Fruit fly (Drosophila melanogaster) whole organism, embryonic: ENCODE results near the gene COX7AL.

Experiments used
- CG10543 ChIP-seq: fragments of 200-800 bp; sonication (Bioruptor generic); optimal IDR thresholded peaks from 3 replicates; lab custom pipeline; 2017; ENCODE audit warnings: missing biosample characterization, mild to moderate bottlenecking, missing genetic modification characterization, moderate library complexity
- CG13775 ChIP-seq: fragments of 200-800 bp; sonication (Bioruptor generic); optimal IDR thresholded peaks from 3 replicates; lab custom pipeline; 2017; ENCODE audit warnings: missing biosample characterization, mild to moderate bottlenecking, missing genetic modification characterization
- CG14014 ChIP-seq: fragments of 200-800 bp; sonication (Bioruptor generic); IDR thresholded peaks from 2 replicates; pipeline ENCODE4 v1.3.6; 2022; ENCODE audit warnings: missing biosample characterization, missing genetic modification characterization
- CG15479 ChIP-seq: fragments of 200-800 bp; sonication (Bioruptor generic); optimal IDR thresholded peaks from 3 replicates; lab custom pipeline; 2019; ENCODE audit warnings: missing biosample characterization, mild to moderate bottlenecking, missing genetic modification characterization, moderate library complexity
- CG15601 ChIP-seq: fragments of 200-800 bp; sonication (Bioruptor generic); optimal IDR thresholded peaks from 3 replicates; lab custom pipeline; 2019; ENCODE audit warnings: missing biosample characterization, mild to moderate bottlenecking, missing genetic modification characterization, moderate library complexity
- CG16813 ChIP-seq: fragments of 200-800 bp; sonication (Bioruptor generic); IDR thresholded peaks from 3 replicates; pipeline ENCODE4 v1.3.6; 2022; ENCODE audit warnings: missing biosample characterization, missing genetic modification characterization; ENCODE audit not compliant: partially characterized antibody
- CG17186 ChIP-seq: fragments of 200-800 bp; sonication (Bioruptor generic); optimal IDR thresholded peaks from 3 replicates; lab custom pipeline; 2017; ENCODE audit warnings: missing biosample characterization, missing genetic modification reagents, missing genetic modification characterization
- CG18476 ChIP-seq: fragments of 200-800 bp; sonication (Bioruptor generic); optimal IDR thresholded peaks from 2 replicates; lab custom pipeline; 2016; ENCODE audit warnings: missing biosample characterization, mild to moderate bottlenecking, missing genetic modification characterization
- CG32772 ChIP-seq: fragments of 200-800 bp; sonication (Bioruptor generic); IDR thresholded peaks from 2 replicates; pipeline ENCODE4 v1.3.6; 2022; ENCODE audit warnings: missing biosample characterization, missing genetic modification characterization
- CG3407 ChIP-seq: fragments of 200-800 bp; sonication (Bioruptor generic); optimal IDR thresholded peaks from 2 replicates; lab custom pipeline; 2018; ENCODE audit warnings: missing biosample characterization, mild to moderate bottlenecking, missing genetic modification characterization
- CG34376 ChIP-seq: fragments of 200-800 bp; sonication (Bioruptor generic); optimal IDR thresholded peaks from 2 replicates; lab custom pipeline; 2018; ENCODE audit warnings: missing biosample characterization, mild to moderate bottlenecking, missing genetic modification characterization
- CG4707 ChIP-seq: fragments of 200-800 bp; sonication (Bioruptor generic); optimal IDR thresholded peaks from 2 replicates; lab custom pipeline; 2018; ENCODE audit warnings: missing biosample characterization, mild to moderate bottlenecking, missing genetic modification characterization, moderate library complexity
- CoRest ChIP-seq: fragments of 200-800 bp; sonication (Bioruptor generic); optimal IDR thresholded peaks from 3 replicates; lab custom pipeline; 2018; ENCODE audit warnings: missing biosample characterization, mild to moderate bottlenecking, missing genetic modification characterization, moderate library complexity
- E2f2 ChIP-seq: fragments of 200-800 bp; sonication (Bioruptor generic); IDR thresholded peaks from 2 replicates; pipeline ENCODE4 v1.3.6; 2022; ENCODE audit warnings: missing biosample characterization, missing genetic modification characterization
- Ets97D ChIP-seq: fragments of 200-800 bp; sonication (Bioruptor generic); optimal IDR thresholded peaks from 3 replicates; lab custom pipeline; 2016; ENCODE audit warnings: missing biosample characterization, missing genetic modification characterization
- HLH4C ChIP-seq: fragments of 200-800 bp; sonication (Bioruptor generic); IDR thresholded peaks from 3 replicates; pipeline ENCODE4 v1.3.6; 2022; ENCODE audit warnings: missing biosample characterization, missing genetic modification characterization; ENCODE audit not compliant: partially characterized antibody
- Myb ChIP-seq: fragments of 200-800 bp; sonication (Bioruptor generic); optimal IDR thresholded peaks from 2 replicates; lab custom pipeline; 2016; ENCODE audit warnings: missing biosample characterization, missing genetic modification characterization
- Nf-YC ChIP-seq: fragments of 200-800 bp; optimal IDR thresholded peaks from 3 replicates; lab custom pipeline; 2019; ENCODE audit warnings: missing biosample characterization, mild to moderate bottlenecking, missing genetic modification characterization, moderate library complexity
- Rfx ChIP-seq: fragments of 200-800 bp; sonication (Bioruptor generic); IDR thresholded peaks from 2 replicates; pipeline ENCODE4 v1.3.6; 2022; ENCODE audit warnings: missing biosample characterization, missing genetic modification characterization
- Scr ChIP-seq: fragments of 200-800 bp; sonication (Bioruptor generic); IDR thresholded peaks from 2 replicates; pipeline ENCODE4 v1.3.6; 2022; ENCODE audit warnings: missing biosample characterization, missing genetic modification characterization; ENCODE audit not compliant: partially characterized antibody
- Sry-β ChIP-seq: fragments of 200-800 bp; sonication (Bioruptor generic); optimal IDR thresholded peaks from 2 replicates; lab custom pipeline; 2018; ENCODE audit warnings: missing biosample characterization, mild to moderate bottlenecking, missing genetic modification characterization, moderate library complexity
- Taf1 ChIP-seq: fragments of 200-800 bp; sonication (Bioruptor generic); IDR thresholded peaks from 2 replicates; pipeline ENCODE4 v1.3.6; 2022; ENCODE audit warnings: missing biosample characterization, missing genetic modification characterization
- Vsx1 ChIP-seq: fragments of 200-800 bp; sonication (Bioruptor generic); optimal IDR thresholded peaks from 2 replicates; lab custom pipeline; 2017; ENCODE audit warnings: missing biosample characterization, mild to moderate bottlenecking, missing genetic modification characterization, missing genetic modification reagents
- abd-A ChIP-seq: fragments of 200-800 bp; sonication (Bioruptor generic); optimal IDR thresholded peaks from 3 replicates; lab custom pipeline; 2019; ENCODE audit warnings: missing biosample characterization, mild to moderate bottlenecking, missing genetic modification characterization, moderate library complexity
- ara ChIP-seq: fragments of 200-800 bp; sonication (Bioruptor generic); IDR thresholded peaks from 2 replicates; pipeline ENCODE4 v1.3.6; 2022; ENCODE audit warnings: missing biosample characterization, missing genetic modification characterization
- ato ChIP-seq: fragments of 200-800 bp; sonication (Bioruptor generic); IDR thresholded peaks from 2 replicates; pipeline ENCODE4 v1.3.6; 2022; ENCODE audit warnings: missing biosample characterization, missing genetic modification characterization; ENCODE audit not compliant: partially characterized antibody
- bbx ChIP-seq: fragments of 200-800 bp; sonication (Bioruptor generic); IDR thresholded peaks from 2 replicates; pipeline ENCODE4 v1.3.6; 2022; ENCODE audit warnings: missing biosample characterization, missing genetic modification characterization; ENCODE audit not compliant: partially characterized antibody
- bigmax ChIP-seq: fragments of 200-800 bp; sonication (Bioruptor generic); optimal IDR thresholded peaks from 2 replicates; lab custom pipeline; 2018; ENCODE audit warnings: missing biosample characterization, mild to moderate bottlenecking, missing genetic modification characterization
- caup ChIP-seq: fragments of 200-800 bp; sonication (Bioruptor generic); optimal IDR thresholded peaks from 3 replicates; lab custom pipeline; 2017; ENCODE audit warnings: missing biosample characterization, mild to moderate bottlenecking, missing genetic modification characterization, moderate library complexity; ENCODE audit not compliant: severe bottlenecking
- dati ChIP-seq: fragments of 200-800 bp; sonication (Bioruptor generic); IDR thresholded peaks from 2 replicates; pipeline ENCODE4 v1.3.6; 2022; ENCODE audit warnings: missing biosample characterization, missing genetic modification characterization
- fu2 ChIP-seq: fragments of 200-800 bp; sonication (Bioruptor generic); optimal IDR thresholded peaks from 2 replicates; lab custom pipeline; 2016; ENCODE audit warnings: missing biosample characterization, missing genetic modification characterization
- grau ChIP-seq: fragments of 200-800 bp; optimal IDR thresholded peaks from 3 replicates; lab custom pipeline; 2019; ENCODE audit warnings: missing biosample characterization, mild to moderate bottlenecking, missing genetic modification characterization, moderate library complexity
- gsb-n ChIP-seq: fragments of 200-800 bp; sonication (Bioruptor generic); optimal IDR thresholded peaks from 3 replicates; lab custom pipeline; 2018; ENCODE audit warnings: missing biosample characterization, mild to moderate bottlenecking, missing genetic modification characterization
- hbn ChIP-seq: fragments of 200-800 bp; sonication (Bioruptor generic); IDR thresholded peaks from 2 replicates; pipeline ENCODE4 v1.3.6; 2022; ENCODE audit warnings: missing biosample characterization, missing genetic modification characterization; ENCODE audit not compliant: partially characterized antibody
- insv ChIP-seq, 2 experiments: fragments of 200-800 bp; sonication (Bioruptor generic); optimal IDR thresholded peaks; 3 replicates each; lab custom pipeline; 2016 to 2018; ENCODE audit warnings: missing biosample characterization in 2 of 2, missing genetic modification characterization in 2 of 2
- kay ChIP-seq: fragments of 200-800 bp; sonication (Bioruptor generic); optimal IDR thresholded peaks from 2 replicates; lab custom pipeline; 2016; ENCODE audit warnings: missing biosample characterization, missing genetic modification characterization
- knrl ChIP-seq: fragments of 200-800 bp; sonication (Bioruptor generic); IDR thresholded peaks from 3 replicates; pipeline ENCODE4 v1.3.6; 2022; ENCODE audit warnings: missing biosample characterization, missing genetic modification characterization; ENCODE audit not compliant: partially characterized antibody
- lola ChIP-seq, 3 experiments: fragments of >200 bp in 2 of 3; fragments of 200-800 bp in 1 of 3; sonication (Bioruptor generic) in 1 of 3; optimal IDR thresholded peaks; 2 replicates each; lab custom pipeline; 2017 to 2019; ENCODE audit warnings: missing biosample characterization in 3 of 3, missing genetic modification characterization in 3 of 3, mild to moderate bottlenecking in 1 of 3, moderate library complexity in 1 of 3
- maf-S ChIP-seq: fragments of 200-800 bp; sonication (Bioruptor generic); optimal IDR thresholded peaks from 2 replicates; lab custom pipeline; 2016; ENCODE audit warnings: missing biosample characterization, missing genetic modification characterization
- nom ChIP-seq: fragments of 200-800 bp; sonication (Bioruptor generic); optimal IDR thresholded peaks from 2 replicates; lab custom pipeline; 2017; ENCODE audit warnings: missing biosample characterization, missing genetic modification characterization, mild to moderate bottlenecking, moderate library complexity, missing genetic modification reagents
- peb ChIP-seq: fragments of 200-800 bp; sonication (Bioruptor generic); IDR thresholded peaks from 2 replicates; pipeline ENCODE4 v1.3.6; 2022; ENCODE audit warnings: missing biosample characterization, missing genetic modification characterization
- phol ChIP-seq: fragments of 200-800 bp; sonication (Bioruptor generic); optimal IDR thresholded peaks from 3 replicates; lab custom pipeline; 2018; ENCODE audit warnings: missing biosample characterization, mild to moderate bottlenecking, missing genetic modification characterization, moderate library complexity
- schlank ChIP-seq: fragments of 200-800 bp; sonication (Bioruptor generic); optimal IDR thresholded peaks from 2 replicates; lab custom pipeline; 2018; ENCODE audit warnings: missing biosample characterization, mild to moderate bottlenecking, missing genetic modification characterization
- sens ChIP-seq: fragments of 200-800 bp; sonication (Bioruptor generic); peaks from one replicate; lab custom pipeline; 2016; ENCODE audit warnings: missing biosample characterization, missing genetic modification characterization
- slbo ChIP-seq: fragments of 200-800 bp; sonication (Bioruptor generic); IDR thresholded peaks from 2 replicates; pipeline ENCODE4 v1.3.6; 2022; ENCODE audit warnings: missing biosample characterization, missing genetic modification characterization
- tin ChIP-seq: fragments of 200-800 bp; sonication (Bioruptor generic); optimal IDR thresholded peaks from 3 replicates; lab custom pipeline; 2016; ENCODE audit warnings: missing biosample characterization, missing genetic modification characterization
- unc-4 ChIP-seq: fragments of 200-800 bp; sonication (Bioruptor generic); IDR thresholded peaks from 2 replicates; pipeline ENCODE4 v1.3.6; 2022; ENCODE audit warnings: missing biosample characterization, missing genetic modification characterization; ENCODE audit not compliant: partially characterized antibody

Gene COX7AL

dm6 chr3R:8356626-8357290 lies 13.3 kb downstream of the COX7AL start, which contains the start of gene stck (continued):
- TF ChIP-seq CG4707 (GFP tag; lab: Kevin White, UChicago) (no peak), Scr (GFP tag; lab: Robert Waterston, UW) (peak; percentile 61), Myb (GFP tag; lab: Kevin White, UChicago) (peak; percentile 25), CG13775 (no peak), dati (GFP tag; lab: Robert Waterston, UW) (no peak), bigmax (GFP tag; lab: Kevin White, UChicago) (no peak), peb (no peak), CG15601 (peak; percentile 30), phol (tag; lab: Kevin White, UChicago) (peak; percentile 32), CG34376 (GFP tag; lab: Kevin White, UChicago) (peak; percentile 81), hbn (GFP tag; lab: Robert Waterston, UW) (0 out of 2 replicates have a peak, but pooled peaks have one; percentile 45), bbx (GFP tag; lab: Robert Waterston, UW) (peak; percentile 64), fu2 (peak; percentile 26), CG16813 (GFP tag; lab: Robert Waterston, UW) (peak; percentile 58), abd-A (tag; lab: Kevin White, UChicago) (peak; percentile 5), schlank (peak; percentile 25), Ets97D (GFP tag; lab: Kevin White, UChicago) (peak; percentile 70), insv (GFP tag; optimal IDR thresholded peaks at IDR 0.05; lab: Kevin White, UChicago) (no peak), lola (GFP tag; optimal IDR thresholded peaks at IDR 0.05; lab: Kevin White, UChicago) (no peak), Vsx1 (GFP tag; lab: Kevin White, UChicago) (peak; percentile 8), CoRest (tag; lab: Kevin White, UChicago) (peak; percentile 44), Taf1 (no peak), tin (GFP tag; lab: Kevin White, UChicago) (no peak), slbo (no peak), caup (GFP tag; lab: Kevin White, UChicago) (peak; percentile 17), Sry-β (GFP tag; lab: Kevin White, UChicago) (peak; percentile 97), CG32772 (GFP tag; lab: Robert Waterston, UW) (no peak), unc-4 (GFP tag; lab: Robert Waterston, UW) (peak; percentile 63; the same call in 1 of the 2 replicates), CG15479 (GFP tag; lab: Kevin White, UChicago) (no peak), grau (tag; lab: Kevin White, UChicago) (no peak), HLH4C (GFP tag; lab: Robert Waterston, UW) (peak; percentile 76), CG17186 (GFP tag; lab: Kevin White, UChicago) (peak; percentile 84)

- TF ChIP-seq CG10543 (GFP tag; lab: Kevin White, UChicago): peak; percentile 71
- TF ChIP-seq CG3407 (GFP tag; lab: Kevin White, UChicago): no peak
- no peak for TF ChIP-seq unc-4 (GFP tag; lab: Robert Waterston, UW)
- no peak for TF ChIP-seq CG18476 (GFP tag; lab: Kevin White, UChicago)
- peak; percentile 73 for TF ChIP-seq Nf-YC
- peak; percentile 59 for TF ChIP-seq sens (GFP tag; lab: Kevin White, UChicago)
- TF ChIP-seq Rfx: no peak; the same call in 1 of the 2 replicates
- TF ChIP-seq ato (GFP tag; lab: Robert Waterston, UW): no peak
- no peak for TF ChIP-seq CG14014 (GFP tag; lab: Robert Waterston, UW)
- TF ChIP-seq ara (GFP tag; lab: Robert Waterston, UW): no peak
- no peak for TF ChIP-seq gsb-n (tag; lab: Kevin White, UChicago)
- peak; percentile 37; the same call in 1 of the 2 replicates for TF ChIP-seq E2f2 (GFP tag; lab: Robert Waterston, UW)
- TF ChIP-seq knrl: no peak
- TF ChIP-seq maf-S: no peak
- no peak for TF ChIP-seq Vsx1 (GFP tag; lab: Kevin White, UChicago)
- peak; percentile 20 for TF ChIP-seq kay (GFP tag; lab: Kevin White, UChicago)
- TF ChIP-seq nom (GFP tag; lab: Kevin White, UChicago): no peak
Measured at dm6 chr3R:8357372-8357992, 14.0 kb downstream of the COX7AL start.
